Worm (Caenorhabditis elegans): ENCODE results near the gene F44B9.2.

The F44B9.2 gene

DNA sequence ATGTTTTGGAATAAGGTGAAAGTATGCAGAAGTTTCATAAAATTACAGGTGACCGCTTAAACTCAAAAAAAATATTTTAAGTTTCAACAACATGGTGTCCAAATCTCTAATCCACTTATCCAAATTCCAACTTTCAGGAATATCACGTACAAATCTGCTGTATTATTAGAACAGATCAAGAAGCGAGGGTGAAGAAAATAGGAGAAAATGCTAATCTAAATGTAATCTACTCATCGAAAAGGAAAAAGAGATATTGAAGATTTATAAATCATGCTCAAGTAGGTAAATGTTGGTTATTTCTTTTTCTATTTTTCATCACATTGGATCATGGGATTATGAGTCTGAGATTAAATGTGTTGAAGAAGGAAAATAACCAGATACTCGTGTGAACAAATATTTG lies 20.7 kb upstream of the F44B9.2 start:
- TF ChIP-seq nhr-11 (tag; optimal IDR thresholded peaks at IDR 0.05) (no peak), dmd-4 (tag; optimal IDR thresholded peaks at IDR 0.05) (no peak), sem-4 (tag; optimal IDR thresholded peaks at IDR 0.05) (no peak), Y55F3AM.14 (GFP tag; optimal IDR thresholded peaks at IDR 0.05) (no peak), ama-1 (optimal IDR thresholded peaks at IDR 0.05) (no peak), lin-11 (tag; optimal IDR thresholded peaks at IDR 0.05) (no peak), ztf-1 (GFP tag; conservative IDR thresholded peaks at IDR 0.05) (no peak), elt-1 (tag; optimal IDR thresholded peaks at IDR 0.05) (no peak), C34F6.9 (tag; optimal IDR thresholded peaks at IDR 0.05) (no peak), mdl-1 (tag; optimal IDR thresholded peaks at IDR 0.05) (no peak), ceh-16 (tag; optimal IDR thresholded peaks at IDR 0.05) (no peak), ceh-82 (tag; optimal IDR thresholded peaks at IDR 0.05) (no peak)

DNA sequence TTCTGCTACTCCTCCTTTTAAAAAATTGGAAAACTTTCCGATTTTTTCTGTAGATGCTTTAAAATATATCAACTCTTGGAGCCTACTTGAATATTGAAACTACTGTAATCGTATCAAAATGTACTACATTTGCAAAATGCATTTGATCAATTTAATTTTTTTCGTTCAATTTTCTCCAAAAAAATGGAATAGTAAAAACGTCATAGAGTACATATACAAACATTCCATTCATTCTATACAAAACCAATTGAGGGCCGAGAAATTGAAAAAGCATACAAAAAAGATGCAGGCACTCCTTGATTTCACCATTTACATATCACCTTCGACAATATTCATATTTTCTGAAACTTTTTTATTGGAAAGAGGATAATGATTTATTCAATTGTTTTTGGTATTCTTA lies 18.2 kb upstream of the F44B9.2 start, which contains the start of gene C06G4.6:
Gene C06G4.6 (plus strand): TSS at position 301 of the 400 bp plus-strand sequence.
- no peak for TF ChIP-seq R02D3.7 (tag; optimal IDR thresholded peaks at IDR 0.05)

DNA sequence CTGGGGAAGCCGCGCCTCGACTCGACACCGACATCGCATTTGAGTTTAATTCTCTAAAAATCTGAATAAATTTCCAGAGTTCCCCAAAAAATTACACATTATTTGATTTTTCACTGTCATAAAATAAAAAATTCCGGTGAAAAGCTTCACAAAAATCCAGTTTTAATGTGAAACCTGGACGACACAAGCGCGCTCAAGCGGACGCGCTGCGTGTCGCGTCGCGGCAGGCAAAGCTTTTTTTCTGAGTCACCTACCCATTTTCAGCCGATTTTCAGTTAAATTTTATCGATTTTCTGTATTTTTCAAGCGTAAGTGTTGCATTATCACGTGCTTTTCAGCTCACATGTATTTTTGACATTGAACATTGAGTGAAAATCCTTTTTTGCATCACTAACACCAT lies 12.5 kb upstream of the F44B9.2 start, which contains the start of gene cit-1.1:
Gene cit-1.1 (minus strand): TSS at position 53 of the 400 bp plus-strand sequence.
- TF ChIP-seq unc-55 (GFP tag; optimal IDR thresholded peaks at IDR 0.05) (peak; percentile 51), lin-39 (tag; optimal IDR thresholded peaks at IDR 0.05) (no peak), aly-2 (tag; optimal IDR thresholded peaks at IDR 0.05) (no peak), gmeb-1 (tag; optimal IDR thresholded peaks at IDR 0.05) (no peak), ztf-11 (tag; optimal IDR thresholded peaks at IDR 0.05) (no peak), nhr-6 (tag; optimal IDR thresholded peaks at IDR 0.05) (no peak), elt-1 (tag; optimal IDR thresholded peaks at IDR 0.05) (no peak), unc-62 (GFP tag; optimal IDR thresholded peaks at IDR 0.05) (no peak), sma-3 (GFP tag; optimal IDR thresholded peaks at IDR 0.05) (no peak), nhr-237 (tag; optimal IDR thresholded peaks at IDR 0.05) (no peak), nhr-129 (tag; optimal IDR thresholded peaks at IDR 0.05) (no peak), blmp-1 (tag; optimal IDR thresholded peaks at IDR 0.05; ENCODE audit: insufficient read depth) (no peak), alr-1 (tag; optimal IDR thresholded peaks at IDR 0.05) (no peak), sem-4 (tag; optimal IDR thresholded peaks at IDR 0.05) (no peak), mbf-1 (tag; optimal IDR thresholded peaks at IDR 0.05) (no peak), fos-1 (tag; optimal IDR thresholded peaks at IDR 0.05) (peak; percentile 58), ceh-16 (tag; optimal IDR thresholded peaks at IDR 0.05) (no peak), mab-5 (tag; optimal IDR thresholded peaks at IDR 0.05) (no peak), C34F6.9 (tag; optimal IDR thresholded peaks at IDR 0.05) (peak; percentile 53), nhr-11 (tag; optimal IDR thresholded peaks at IDR 0.05) (no peak), lsy-2 (tag; optimal IDR thresholded peaks at IDR 0.05) (peak in 1 of 2 experiments; percentile 39), ztf-1 (GFP tag; conservative IDR thresholded peaks at IDR 0.05) (no peak), lin-11 (tag; optimal IDR thresholded peaks at IDR 0.05) (peak; percentile 1), ama-1 (optimal IDR thresholded peaks at IDR 0.05) (peak; percentile 54), skn-1 (tag; optimal IDR thresholded peaks at IDR 0.05) (no peak), nhr-25 (tag; optimal IDR thresholded peaks at IDR 0.05) (no peak), ztf-4 (tag; optimal IDR thresholded peaks at IDR 0.05) (no peak)

DNA sequence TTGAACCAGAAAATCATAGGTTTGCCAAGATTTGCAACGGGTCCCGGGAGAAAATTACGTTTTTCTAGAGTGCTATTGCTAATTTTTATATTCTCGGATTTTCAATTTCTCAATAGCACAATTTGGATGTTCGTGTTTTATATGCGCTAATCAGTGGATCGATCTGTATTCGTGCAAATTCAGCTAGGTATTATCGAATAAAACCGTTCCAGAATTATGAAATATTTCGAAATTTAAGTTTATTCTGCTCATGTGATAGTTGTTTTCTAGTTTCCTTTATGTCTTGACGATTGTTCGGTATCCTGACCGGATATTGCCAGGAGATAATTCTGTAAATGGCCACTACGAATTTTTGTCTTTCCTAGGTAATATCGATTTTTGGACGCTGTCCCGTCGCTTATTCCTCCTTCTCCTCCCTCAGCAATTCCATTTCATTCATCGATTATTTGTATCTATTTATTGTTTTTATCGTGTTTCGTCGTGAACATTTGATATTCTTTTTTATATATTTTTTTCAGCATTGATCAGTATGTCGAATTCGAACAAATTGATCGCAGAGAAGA lies 11.9 kb upstream of the F44B9.2 start, which contains the start of gene cit-1.2:
Gene cit-1.2 (plus strand): TSS at position 513 of the 563 bp plus-strand sequence.
- TF ChIP-seq mbf-1 (tag; optimal IDR thresholded peaks at IDR 0.05) (no peak), lin-13 (GFP tag; optimal IDR thresholded peaks at IDR 0.05) (no peak), gmeb-1 (tag; optimal IDR thresholded peaks at IDR 0.05) (no peak), nhr-129 (tag; optimal IDR thresholded peaks at IDR 0.05) (peak; percentile 55)

DNA sequence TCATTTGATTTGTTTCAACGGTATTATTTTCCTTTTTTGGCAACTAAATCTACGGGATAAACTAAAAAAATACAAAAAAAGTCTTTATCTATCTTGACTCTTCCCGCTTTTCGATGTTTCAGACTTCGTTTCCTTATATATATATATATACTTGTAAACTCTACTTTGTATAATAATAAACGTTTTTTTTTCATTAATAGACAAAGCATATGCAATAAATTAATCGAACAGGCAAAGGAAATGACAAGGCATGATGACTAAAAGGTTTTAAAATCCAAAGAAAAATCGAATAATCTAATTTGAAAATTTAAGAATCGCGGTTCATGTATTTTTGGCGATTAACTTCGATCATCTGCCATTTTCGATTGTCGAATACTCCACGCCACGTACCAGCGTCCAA lies 8.7 kb upstream of the F44B9.2 start:
- TF ChIP-seq nhr-11 (tag; optimal IDR thresholded peaks at IDR 0.05) (no peak), ZK546.5 (tag; optimal IDR thresholded peaks at IDR 0.05) (no peak)

Measured in whole organism, L2 larva.